Worm (Caenorhabditis elegans): ENCODE measurements around the gene swt-3.

- TF ChIP-seq unc-86 (tag; optimal IDR thresholded peaks at IDR 0.05) (no peak), efl-1 (optimal IDR thresholded peaks at IDR 0.05) (no peak), efl-1 (GFP tag; optimal IDR thresholded peaks at IDR 0.05 in 1 of 2) (no peak), lin-13 (GFP tag; optimal IDR thresholded peaks at IDR 0.05) (no peak), ces-1 (GFP tag; optimal IDR thresholded peaks at IDR 0.05) (no peak), unc-62 (GFP tag; optimal IDR thresholded peaks at IDR 0.05) (no peak), isw-1 (GFP tag; IDR thresholded peaks at IDR 0.05) (no peak), mep-1 (tag; optimal IDR thresholded peaks at IDR 0.05) (no peak), C16A3.4 (tag; optimal IDR thresholded peaks at IDR 0.05) (no peak), egl-27 (tag; optimal IDR thresholded peaks at IDR 0.05) (no peak), fkh-8 (tag; optimal IDR thresholded peaks at IDR 0.05) (no peak), fos-1 (tag; optimal IDR thresholded peaks at IDR 0.05) (no peak), ztf-11 (tag; optimal IDR thresholded peaks at IDR 0.05) (no peak)
Observed at ce11 chrIV:10738328-10738727, 42.2 kb downstream of the swt-3 start, which contains the start of gene ssp-34.
